Worm (Caenorhabditis elegans): ENCODE measurements around the gene str-12.

str-12 gene

ce11 chrV:15610350-15610940 lies at the start of gene str-12, which contains the start of gene fbxa-153:
TSS of gene str-12 (plus strand) at chrV:15610890.
TSS of gene fbxa-153 (minus strand) at chrV:15610384.
- TF ChIP-seq lin-26 (GFP tag; IDR thresholded peaks at IDR 0.05) (no peak), hmg-1.2 (GFP tag; IDR thresholded peaks at IDR 0.05) (peak; percentile 23; the same call in 1 of the 2 replicates), F33H1.4 (GFP tag; IDR thresholded peaks at IDR 0.05) (no peak), tbp1 (GFP tag; optimal IDR thresholded peaks at IDR 0.05) (no peak)

- TF ChIP-seq nfyb-1 (GFP tag; IDR thresholded peaks at IDR 0.05), result peak; percentile 66; the same call in 1 of the 2 replicates
- no peak for TF ChIP-seq F22D6.2 (tag; optimal IDR thresholded peaks at IDR 0.05)
- TF ChIP-seq somi-1 (GFP tag; optimal IDR thresholded peaks at IDR 0.05), result no peak
- TF ChIP-seq zfh-2 (GFP tag; conservative IDR thresholded peaks at IDR 0.05), result peak; percentile 46
These were observed 48.1 kb upstream of the str-12 start for ce11 chrV:15562541-15562940.

- TF ChIP-seq ccch-3 (GFP tag; optimal IDR thresholded peaks at IDR 0.05) (no peak), aptf-3 (GFP tag; IDR thresholded peaks at IDR 0.05) (no peak), ZK185.1 (tag; optimal IDR thresholded peaks at IDR 0.05; ENCODE audit: poor library complexity, severe bottlenecking) (no peak), F10E7.11 (tag; optimal IDR thresholded peaks at IDR 0.05) (no peak), attf-6 (GFP tag; IDR thresholded peaks at IDR 0.05) (no peak), nfya-2 (GFP tag; IDR thresholded peaks at IDR 0.05) (no peak), let-607 (tag; optimal IDR thresholded peaks at IDR 0.05) (no peak), ztf-18 (tag; optimal IDR thresholded peaks at IDR 0.05) (no peak), nhr-120 (GFP tag; IDR thresholded peaks at IDR 0.05) (no peak)
These were observed 47.2 kb upstream of the str-12 start for ce11 chrV:15563477-15563876.

- TF ChIP-seq lin-54 (GFP tag; optimal IDR thresholded peaks at IDR 0.05) (peak; percentile 11), snpc-3.4 (tag; optimal IDR thresholded peaks at IDR 0.05) (no peak), mcd-1 (GFP tag; IDR thresholded peaks at IDR 0.05) (no peak), hmg-1.2 (GFP tag; IDR thresholded peaks at IDR 0.05) (no peak), ztf-26 (tag; optimal IDR thresholded peaks at IDR 0.05) (peak; percentile 69), tbp1 (GFP tag; optimal IDR thresholded peaks at IDR 0.05) (peak; percentile 22), somi-1 (GFP tag; optimal IDR thresholded peaks at IDR 0.05) (peak; percentile 37), lin-40 (tag; optimal IDR thresholded peaks at IDR 0.05) (peak; percentile 4), chd-7 (tag; optimal IDR thresholded peaks at IDR 0.05) (peak; percentile 12), C06A6.2 (GFP tag; conservative IDR thresholded peaks at IDR 0.05) (0 out of 2 replicates have a peak, but pooled peaks have one; percentile 24), snpc-4 (GFP tag; optimal IDR thresholded peaks at IDR 0.05) (no peak), snpc-4 (tag; optimal IDR thresholded peaks at IDR 0.05) (peak in 1 of 4 experiments; percentile 13), nhr-80 (tag; optimal IDR thresholded peaks at IDR 0.05) (peak; percentile 61)
These were observed 46.7 kb upstream of the str-12 start for ce11 chrV:15563985-15564384.

ce11 chrV:15566511-15567178 lies 44.0 kb upstream of the str-12 start:
- TF ChIP-seq mel-28 (tag; optimal IDR thresholded peaks at IDR 0.05; ENCODE audit: borderline replicate concordance) (no peak), B0019.2 (GFP tag; conservative IDR thresholded peaks at IDR 0.05) (0 out of 2 replicates have a peak, but pooled peaks have one; percentile 30), B0035.1 (tag; optimal IDR thresholded peaks at IDR 0.05) (no peak), snpc-1.3 (tag; optimal IDR thresholded peaks at IDR 0.05; ENCODE audit: insufficient read depth) (no peak), zfh-2 (GFP tag; conservative IDR thresholded peaks at IDR 0.05) (peak; percentile 64; the same call in 1 of the 2 replicates), lin-26 (GFP tag; IDR thresholded peaks at IDR 0.05) (0 out of 2 replicates have a peak, but pooled peaks have one; percentile 50), ztf-6 (GFP tag; IDR thresholded peaks at IDR 0.05) (0 out of 2 replicates have a peak, but pooled peaks have one; percentile 16), tlf-1 (GFP tag; optimal IDR thresholded peaks at IDR 0.05) (peak; percentile 5), lin-35 (GFP tag; optimal IDR thresholded peaks at IDR 0.05) (peak in 1 of 3 experiments; percentile 38), bed-2 (GFP tag; IDR thresholded peaks at IDR 0.05) (no peak), ceh-40 (GFP tag; IDR thresholded peaks at IDR 0.05) (no peak), F39B2.1 (GFP tag; IDR thresholded peaks at IDR 0.05) (no peak), hsf-1 (GFP tag; IDR thresholded peaks at IDR 0.05) (no peak), him-1 (tag; optimal IDR thresholded peaks at IDR 0.05) (no peak), ceh-100 (GFP tag; IDR thresholded peaks at IDR 0.05) (no peak)
